Worm (Caenorhabditis elegans): ENCODE results near the gene csa-1.

ce11 chrII:9284358-9285170 is 35.0 kb downstream of the csa-1 start:
- no peak for TF ChIP-seq ztf-11 (tag; optimal IDR thresholded peaks at IDR 0.05)
- TF ChIP-seq nhr-90 (tag; optimal IDR thresholded peaks at IDR 0.05; ENCODE audit: poor library complexity) = no peak
- TF ChIP-seq lir-3 (tag; optimal IDR thresholded peaks at IDR 0.05; ENCODE audit: poor library complexity) = no peak
- TF ChIP-seq unc-62 (GFP tag; optimal IDR thresholded peaks at IDR 0.05) = no peak
- TF ChIP-seq nhr-76 (tag; optimal IDR thresholded peaks at IDR 0.05) = no peak
- TF ChIP-seq aha-1 (tag; optimal IDR thresholded peaks at IDR 0.05) = no peak
- no peak for TF ChIP-seq isw-1 (GFP tag; IDR thresholded peaks at IDR 0.05)
- no peak for TF ChIP-seq fkh-4 (tag; optimal IDR thresholded peaks at IDR 0.05; ENCODE audit: borderline replicate concordance)

Data from whole organism, L1 larva.